Worm (Caenorhabditis elegans): ENCODE results near the gene C25A8.2.

The C25A8.2 gene

ce11 chrIV:7009531-7009930, at the start of gene C25A8.2:
Gene C25A8.2 (plus strand): TSS chrIV:7009831.
- TF ChIP-seq egl-43 (GFP tag; IDR thresholded peaks at IDR 0.05): no peak
- TF ChIP-seq ZK546.5 (tag; optimal IDR thresholded peaks at IDR 0.05): no peak
- TF ChIP-seq mep-1 (tag; optimal IDR thresholded peaks at IDR 0.05): no peak
- no peak for TF ChIP-seq Y48G9A.11 (GFP tag; IDR thresholded peaks at IDR 0.05)
- no peak for TF ChIP-seq ceh-82 (tag; optimal IDR thresholded peaks at IDR 0.05)
- no peak for TF ChIP-seq hmg-1.1 (GFP tag; IDR thresholded peaks at IDR 0.05)
- TF ChIP-seq madf-9 (GFP tag; conservative IDR thresholded peaks at IDR 0.05): no peak
- TF ChIP-seq hlh-30 (tag; optimal IDR thresholded peaks at IDR 0.05; ENCODE audit: insufficient read depth): no peak
- no peak for TF ChIP-seq nhr-10 (tag; optimal IDR thresholded peaks at IDR 0.05)
- TF ChIP-seq aly-2 (tag; optimal IDR thresholded peaks at IDR 0.05): no peak
- no peak for TF ChIP-seq daf-19 (GFP tag; conservative IDR thresholded peaks at IDR 0.05)
- no peak for TF ChIP-seq pha-4 (GFP tag; IDR thresholded peaks at IDR 0.05)
- no peak for TF ChIP-seq pha-4 (tag; optimal IDR thresholded peaks at IDR 0.05)
- TF ChIP-seq php-3 (GFP tag; IDR thresholded peaks at IDR 0.05): no peak
- no peak for TF ChIP-seq ZK337.2 (GFP tag; IDR thresholded peaks at IDR 0.05)
- no peak for TF ChIP-seq daf-16 (GFP tag; optimal IDR thresholded peaks at IDR 0.05)
- no peak for TF ChIP-seq daf-16 (tag; optimal IDR thresholded peaks at IDR 0.05)

ce11 chrIV:6964508-6964907, 45.1 kb upstream of the C25A8.2 start, which contains the start of gene B0478.3:
Gene B0478.3 (minus strand): TSS chrIV:6964608.
- TF ChIP-seq fkh-10 (GFP tag; optimal IDR thresholded peaks at IDR 0.05) (no peak), dmd-9 (GFP tag; IDR thresholded peaks at IDR 0.05) (no peak), nhr-111 (GFP tag; optimal IDR thresholded peaks at IDR 0.05) (no peak), pha-4 (GFP tag; IDR thresholded peaks at IDR 0.05) (no peak), pha-4 (tag; optimal IDR thresholded peaks at IDR 0.05) (no peak), ztf-11 (tag; optimal IDR thresholded peaks at IDR 0.05) (no peak), set-16 (GFP tag; IDR thresholded peaks at IDR 0.05) (no peak), ceh-20 (GFP tag; IDR thresholded peaks at IDR 0.05) (no peak), lsy-2 (tag; optimal IDR thresholded peaks at IDR 0.05) (no peak), hif-1 (tag; optimal IDR thresholded peaks at IDR 0.05) (no peak), dmd-6 (GFP tag; IDR thresholded peaks at IDR 0.05) (no peak), pqm-1 (tag; optimal IDR thresholded peaks at IDR 0.05) (no peak), zag-1 (tag; optimal IDR thresholded peaks at IDR 0.05) (no peak), Y75B8A.6 (GFP tag; IDR thresholded peaks at IDR 0.05) (no peak), ctbp-1 (GFP tag; IDR thresholded peaks at IDR 0.05) (no peak), gei-8 (GFP tag; optimal IDR thresholded peaks at IDR 0.05) (no peak)

- no peak for TF ChIP-seq ceh-82 (tag; optimal IDR thresholded peaks at IDR 0.05)
- TF ChIP-seq pha-4 (GFP tag; IDR thresholded peaks at IDR 0.05): no peak
- TF ChIP-seq pha-4 (tag; optimal IDR thresholded peaks at IDR 0.05): no peak
- no peak for TF ChIP-seq daf-16 (GFP tag; optimal IDR thresholded peaks at IDR 0.05)
- TF ChIP-seq daf-16 (tag; optimal IDR thresholded peaks at IDR 0.05): no peak
- no peak for TF ChIP-seq zag-1 (tag; optimal IDR thresholded peaks at IDR 0.05)
- no peak for TF ChIP-seq ceh-62 (tag; optimal IDR thresholded peaks at IDR 0.05)
- TF ChIP-seq nhr-77 (tag; optimal IDR thresholded peaks at IDR 0.05): no peak
- TF ChIP-seq nhr-111 (GFP tag; optimal IDR thresholded peaks at IDR 0.05): no peak
- no peak for TF ChIP-seq hlh-11 (tag; optimal IDR thresholded peaks at IDR 0.05)
- TF ChIP-seq egl-43 (GFP tag; IDR thresholded peaks at IDR 0.05): no peak
- no peak for TF ChIP-seq nhr-76 (tag; optimal IDR thresholded peaks at IDR 0.05)
- TF ChIP-seq ctbp-1 (GFP tag; IDR thresholded peaks at IDR 0.05): no peak
- no peak for TF ChIP-seq nhr-11 (tag; optimal IDR thresholded peaks at IDR 0.05)
- TF ChIP-seq attf-4 (tag; optimal IDR thresholded peaks at IDR 0.05): no peak
- no peak for TF ChIP-seq dmd-8 (GFP tag; IDR thresholded peaks at IDR 0.05)
- no peak for TF ChIP-seq nhr-237 (tag; optimal IDR thresholded peaks at IDR 0.05)
- no peak for TF ChIP-seq ztf-11 (tag; optimal IDR thresholded peaks at IDR 0.05)
- no peak for TF ChIP-seq dve-1 (tag; optimal IDR thresholded peaks at IDR 0.05; ENCODE audit: insufficient read depth)
- TF ChIP-seq sdz-12 (GFP tag; optimal IDR thresholded peaks at IDR 0.05): no peak
- no peak for TF ChIP-seq dmd-6 (GFP tag; IDR thresholded peaks at IDR 0.05)
- no peak for TF ChIP-seq ZK546.5 (tag; optimal IDR thresholded peaks at IDR 0.05)
Measured at ce11 chrIV:6965192-6965591, 44.4 kb upstream of the C25A8.2 start, which contains the start of gene ZK381.2. Gene ZK381.2 (plus strand): TSS chrIV:6965492.

All from whole organism, L4 larva.